Fruit fly (Drosophila melanogaster) whole organism, embryonic: ENCODE data around the gene CG18265.
A peak's percentile ranks its signal among the peaks of the same experiment; 100 is the strongest.

Experiments used
- Abd-B ChIP-seq: fragments of 200-800 bp; sonication (Bioruptor generic); optimal IDR thresholded peaks from 2 replicates; lab custom pipeline; 2018; ENCODE audit warnings: missing biosample characterization, mild to moderate bottlenecking, missing genetic modification characterization, moderate library complexity
- Asciz ChIP-seq: fragments of 200-800 bp; sonication (Bioruptor generic); optimal IDR thresholded peaks from 2 replicates; lab custom pipeline; 2017; ENCODE audit warnings: missing biosample characterization, mild to moderate bottlenecking, missing genetic modification characterization, missing genetic modification reagents
- Bgb ChIP-seq: fragments of 200-800 bp; sonication (Bioruptor generic); IDR thresholded peaks from 2 replicates; pipeline ENCODE4 v1.3.6; 2022; ENCODE audit warnings: missing biosample characterization, missing genetic modification characterization; ENCODE audit not compliant: partially characterized antibody
- Blimp-1 ChIP-seq: fragments of 200-800 bp; sonication (Bioruptor generic); optimal IDR thresholded peaks from 3 replicates; lab custom pipeline; 2018; ENCODE audit warnings: missing biosample characterization, missing genetic modification characterization, mild to moderate bottlenecking, moderate library complexity, missing genetic modification reagents
- CG10267 ChIP-seq: fragments of 200-800 bp; sonication (Bioruptor generic); optimal IDR thresholded peaks from 2 replicates; lab custom pipeline; 2018; ENCODE audit warnings: missing biosample characterization, mild to moderate bottlenecking, missing genetic modification characterization, moderate library complexity
- CG10431 ChIP-seq: fragments of 200-800 bp; sonication (Bioruptor generic); optimal IDR thresholded peaks from 3 replicates; lab custom pipeline; 2018; ENCODE audit warnings: missing biosample characterization, mild to moderate bottlenecking, missing genetic modification characterization
- CG10654 ChIP-seq: fragments of 200-800 bp; sonication (Bioruptor generic); optimal IDR thresholded peaks from 2 replicates; lab custom pipeline; 2016; ENCODE audit warnings: missing biosample characterization, missing genetic modification characterization
- CG10979 ChIP-seq: fragments of 200-800 bp; sonication (Bioruptor generic); optimal IDR thresholded peaks from 2 replicates; lab custom pipeline; 2018; ENCODE audit warnings: missing biosample characterization, mild to moderate bottlenecking, missing genetic modification characterization, moderate library complexity
- CG11398 ChIP-seq: fragments of 200-800 bp; sonication (Bioruptor generic); optimal IDR thresholded peaks from 2 replicates; lab custom pipeline; 2016; ENCODE audit warnings: missing biosample characterization, missing genetic modification characterization
- CG12942 ChIP-seq: fragments of 200-800 bp; sonication (Bioruptor generic); optimal IDR thresholded peaks from 3 replicates; lab custom pipeline; 2016; ENCODE audit warnings: missing biosample characterization, missing genetic modification characterization
- CG1603 ChIP-seq: fragments of 200-800 bp; sonication (Bioruptor generic); optimal IDR thresholded peaks from 2 replicates; lab custom pipeline; 2019; ENCODE audit warnings: missing biosample characterization, mild to moderate bottlenecking, missing genetic modification characterization, moderate library complexity
- CG17359 ChIP-seq: fragments of 200-800 bp; sonication (Bioruptor generic); optimal IDR thresholded peaks from 3 replicates; lab custom pipeline; 2018; ENCODE audit warnings: missing biosample characterization, mild to moderate bottlenecking, missing genetic modification characterization, moderate library complexity
- CG18262 ChIP-seq: fragments of 200-800 bp; optimal IDR thresholded peaks from 3 replicates; lab custom pipeline; 2019; ENCODE audit warnings: missing biosample characterization, mild to moderate bottlenecking, missing genetic modification characterization, moderate library complexity
- CG2202 ChIP-seq: fragments of 200-800 bp; sonication (Bioruptor generic); optimal IDR thresholded peaks from 2 replicates; lab custom pipeline; 2018; ENCODE audit warnings: missing biosample characterization, mild to moderate bottlenecking, missing genetic modification characterization
- CG2712 ChIP-seq: fragments of 200-800 bp; optimal IDR thresholded peaks from 3 replicates; lab custom pipeline; 2019; ENCODE audit warnings: missing biosample characterization, mild to moderate bottlenecking, missing genetic modification characterization, moderate library complexity
- CG32767 ChIP-seq: fragments of 200-800 bp; sonication (Bioruptor generic); IDR thresholded peaks from 2 replicates; pipeline ENCODE4 v1.3.6; 2022; ENCODE audit warnings: missing biosample characterization, missing genetic modification characterization
- CG4820 ChIP-seq: fragments of 200-800 bp; sonication (Bioruptor generic); optimal IDR thresholded peaks from 3 replicates; lab custom pipeline; 2016; ENCODE audit warnings: missing biosample characterization, missing genetic modification characterization
- CG6791 ChIP-seq: fragments of 200-800 bp; sonication (Bioruptor generic); IDR thresholded peaks from 3 replicates; pipeline ENCODE4 v1.3.6; 2022; ENCODE audit warnings: missing biosample characterization, missing genetic modification characterization; ENCODE audit not compliant: partially characterized antibody
- CG7839 ChIP-seq: fragments of 200-800 bp; sonication (Bioruptor generic); optimal IDR thresholded peaks from 3 replicates; lab custom pipeline; 2018; ENCODE audit warnings: missing biosample characterization, mild to moderate bottlenecking, missing genetic modification characterization, moderate library complexity
- D19A ChIP-seq: fragments of 200-800 bp; optimal IDR thresholded peaks from 3 replicates; lab custom pipeline; 2019; ENCODE audit warnings: missing biosample characterization, mild to moderate bottlenecking, missing genetic modification characterization, moderate library complexity
- Ets97D ChIP-seq: fragments of 200-800 bp; sonication (Bioruptor generic); optimal IDR thresholded peaks from 3 replicates; lab custom pipeline; 2016; ENCODE audit warnings: missing biosample characterization, missing genetic modification characterization
- HmgZ ChIP-seq: fragments of 200-800 bp; sonication (Bioruptor generic); optimal IDR thresholded peaks from 2 replicates; lab custom pipeline; 2018; ENCODE audit warnings: missing biosample characterization, mild to moderate bottlenecking, missing genetic modification characterization
- Kr ChIP-seq: fragments of 200-800 bp; sonication (Bioruptor generic); optimal IDR thresholded peaks from 2 replicates; lab custom pipeline; 2017; ENCODE audit warnings: missing biosample characterization, mild to moderate bottlenecking, missing genetic modification characterization
- NfI ChIP-seq: fragments of 200-800 bp; sonication (Bioruptor generic); optimal IDR thresholded peaks from 3 replicates; lab custom pipeline; 2018; ENCODE audit warnings: missing biosample characterization, mild to moderate bottlenecking, missing genetic modification characterization, moderate library complexity
- Ravus ChIP-seq: fragments of 200-800 bp; sonication (Bioruptor generic); IDR thresholded peaks from 2 replicates; pipeline ENCODE4 v1.3.6; 2022; ENCODE audit warnings: missing biosample characterization, missing genetic modification characterization
- Tbp ChIP-seq: fragments of >200 bp; optimal IDR thresholded peaks from 2 replicates; lab custom pipeline; 2018; ENCODE audit warnings: missing biosample characterization, missing genetic modification characterization
- ac ChIP-seq: fragments of 200-800 bp; sonication (Bioruptor generic); optimal IDR thresholded peaks from 3 replicates; lab custom pipeline; 2017; ENCODE audit warnings: missing biosample characterization, mild to moderate bottlenecking, missing genetic modification characterization
- az2 ChIP-seq: fragments of 200-800 bp; sonication (Bioruptor generic); optimal IDR thresholded peaks from 3 replicates; lab custom pipeline; 2016; ENCODE audit warnings: missing biosample characterization, missing genetic modification characterization
- cas ChIP-seq: fragments of 200-800 bp; sonication (Bioruptor generic); IDR thresholded peaks from 2 replicates; pipeline ENCODE4 v1.3.6; 2022; ENCODE audit warnings: missing biosample characterization, missing genetic modification characterization
- cg ChIP-seq: fragments of 200-800 bp; sonication (Bioruptor generic); optimal IDR thresholded peaks from 3 replicates; lab custom pipeline; 2019; ENCODE audit warnings: missing biosample characterization, mild to moderate bottlenecking, missing genetic modification characterization, moderate library complexity
- ci ChIP-seq: fragments of 200-800 bp; sonication (Bioruptor generic); IDR thresholded peaks from 3 replicates; pipeline ENCODE4 v1.3.6; 2022; ENCODE audit warnings: missing biosample characterization, missing genetic modification characterization
- dmrt99B ChIP-seq: fragments of 200-800 bp; sonication (Bioruptor generic); optimal IDR thresholded peaks from 2 replicates; lab custom pipeline; 2018; ENCODE audit warnings: missing biosample characterization, mild to moderate bottlenecking, missing genetic modification characterization, moderate library complexity
- eyg ChIP-seq: fragments of 200-800 bp; sonication (Bioruptor generic); optimal IDR thresholded peaks from 3 replicates; lab custom pipeline; 2016; ENCODE audit warnings: missing biosample characterization, missing genetic modification characterization
- jing ChIP-seq: fragments of 200-800 bp; sonication (Bioruptor generic); optimal IDR thresholded peaks from 2 replicates; lab custom pipeline; 2018; ENCODE audit warnings: missing biosample characterization, mild to moderate bottlenecking, missing genetic modification characterization
- jumu ChIP-seq: fragments of 200-800 bp; sonication (Bioruptor generic); optimal IDR thresholded peaks from 3 replicates; lab custom pipeline; 2016; ENCODE audit warnings: missing biosample characterization, missing genetic modification characterization
- kni ChIP-seq: fragments of 200-800 bp; sonication (Bioruptor generic); optimal IDR thresholded peaks from 3 replicates; lab custom pipeline; 2017; ENCODE audit warnings: mild to moderate bottlenecking, missing biosample characterization, missing genetic modification reagents, missing genetic modification characterization
- nom ChIP-seq: fragments of 200-800 bp; sonication (Bioruptor generic); optimal IDR thresholded peaks from 2 replicates; lab custom pipeline; 2017; ENCODE audit warnings: missing biosample characterization, missing genetic modification characterization, mild to moderate bottlenecking, moderate library complexity, missing genetic modification reagents
- onecut ChIP-seq: fragments of 200-800 bp; sonication (Bioruptor generic); IDR thresholded peaks from 2 replicates; pipeline ENCODE4 v1.3.6; 2022; ENCODE audit warnings: missing biosample characterization, missing genetic modification characterization
- prd ChIP-seq, 3 experiments: fragments of >200 bp in 2 of 3; fragments of 200-800 bp in 1 of 3; sonication (Bioruptor generic) in 1 of 3; optimal IDR thresholded peaks in 2 of 3; IDR thresholded peaks in 1 of 3; 2 replicates in 2 of 3; 3 replicates in 1 of 3; pipeline versions ENCODE4 v1.3.6 to Lab custom; 2017 to 2022; ENCODE audit warnings: missing biosample characterization in 1 of 3, missing genetic modification characterization in 1 of 3
- pros ChIP-seq: fragments of 200-800 bp; sonication (Bioruptor generic); optimal IDR thresholded peaks from 3 replicates; lab custom pipeline; 2019; ENCODE audit warnings: missing biosample characterization, mild to moderate bottlenecking, missing genetic modification characterization, moderate library complexity
- sens ChIP-seq: fragments of 200-800 bp; sonication (Bioruptor generic); peaks from one replicate; lab custom pipeline; 2016; ENCODE audit warnings: missing biosample characterization, missing genetic modification characterization
- so ChIP-seq: fragments of 200-800 bp; sonication (Bioruptor generic); IDR thresholded peaks from 3 replicates; pipeline ENCODE4 v1.3.6; 2022; ENCODE audit warnings: missing biosample characterization, missing genetic modification characterization
- sr ChIP-seq: fragments of 200-800 bp; sonication (Bioruptor generic); IDR thresholded peaks from 3 replicates; pipeline ENCODE4 v1.3.6; 2022; ENCODE audit warnings: missing biosample characterization, missing genetic modification characterization
- stc ChIP-seq: fragments of 200-800 bp; sonication (Bioruptor generic); IDR thresholded peaks from 2 replicates; pipeline ENCODE4 v1.3.6; 2022; ENCODE audit warnings: missing biosample characterization, missing genetic modification characterization
- tin ChIP-seq: fragments of 200-800 bp; sonication (Bioruptor generic); optimal IDR thresholded peaks from 3 replicates; lab custom pipeline; 2016; ENCODE audit warnings: missing biosample characterization, missing genetic modification characterization

Gene CG18265

dm6 chr3L:17495266-17495961, 56.2 kb downstream of the CG18265 start (continued):
- TF ChIP-seq CG6791 = no peak

- TF ChIP-seq Blimp-1 (GFP tag; lab: Kevin White, UChicago) (peak; percentile 95), Ravus (GFP tag; lab: Robert Waterston, UW) (no peak), jumu (GFP tag; lab: Kevin White, UChicago) (no peak), Tbp (GFP tag; lab: Kevin White, UChicago) (no peak), onecut (GFP tag; lab: Robert Waterston, UW) (peak; percentile 11; the same call in 1 of the 2 replicates), Bgb (GFP tag; lab: Robert Waterston, UW) (no peak), sens (GFP tag; lab: Kevin White, UChicago) (peak; percentile 50), HmgZ (no peak), CG32767 (no peak), so (GFP tag; lab: Robert Waterston, UW) (no peak), CG1603 (tag; lab: Kevin White, UChicago) (no peak), ac (GFP tag; lab: Kevin White, UChicago) (peak; percentile 88), pros (GFP tag; lab: Kevin White, UChicago) (peak; percentile 25), Kr (GFP tag; lab: Kevin White, UChicago) (peak; percentile 7), CG12942 (GFP tag; lab: Kevin White, UChicago) (no peak), Ets97D (GFP tag; lab: Kevin White, UChicago) (no peak), cg (GFP tag; lab: Kevin White, UChicago) (peak; percentile 34), jing (no peak), sr (0 out of 3 replicates have a peak, but pooled peaks have one; percentile 15), CG11398 (GFP tag; lab: Kevin White, UChicago) (no peak), kni (GFP tag; lab: Kevin White, UChicago) (peak; percentile 12), tin (GFP tag; lab: Kevin White, UChicago) (no peak)
Observed at dm6 chr3L:17496012-17496411, 56.8 kb downstream of the CG18265 start.

- TF ChIP-seq prd (optimal IDR thresholded peaks at IDR 0.05; lab: Kevin White, UChicago) (no peak), prd (GFP tag; IDR thresholded peaks at IDR 0.05; lab: Robert Waterston, UW) (peak; percentile 32; the same call in 1 of the 3 replicates), CG17359 (peak; percentile 28), NfI (GFP tag; lab: Kevin White, UChicago) (peak; percentile 10), CG10267 (tag; lab: Kevin White, UChicago) (peak; percentile 11), dmrt99B (tag; lab: Kevin White, UChicago) (peak; percentile 51), stc (GFP tag; lab: Robert Waterston, UW) (peak; percentile 27; the same call in 1 of the 2 replicates), eyg (GFP tag; lab: Kevin White, UChicago) (no peak), CG10654 (GFP tag; lab: Kevin White, UChicago) (peak; percentile 5), ci (GFP tag; lab: Robert Waterston, UW) (peak; percentile 55; the same call in 1 of the 3 replicates), cas (GFP tag; lab: Robert Waterston, UW) (no peak), CG4820 (GFP tag; lab: Kevin White, UChicago) (peak; percentile 31), CG7839 (tag; lab: Kevin White, UChicago) (peak; percentile 51), CG12942 (GFP tag; lab: Kevin White, UChicago) (peak; percentile 22), D19A (peak; percentile 1), CG10431 (GFP tag; lab: Kevin White, UChicago) (no peak), CG18262 (tag; lab: Kevin White, UChicago) (peak; percentile 33), CG2712 (tag; lab: Kevin White, UChicago) (peak; percentile 9), CG2202 (tag; lab: Kevin White, UChicago) (no peak), Abd-B (GFP tag; lab: Kevin White, UChicago) (peak; percentile 15), CG1603 (tag; lab: Kevin White, UChicago) (no peak), nom (GFP tag; lab: Kevin White, UChicago) (peak; percentile 54), CG10979 (tag; lab: Kevin White, UChicago) (peak; percentile 35), Asciz (peak; percentile 5), az2 (peak; percentile 29)
Observed at dm6 chr3L:17496871-17497492, 57.8 kb downstream of the CG18265 start.
